Fruit fly (Drosophila melanogaster) whole organism, adult: ENCODE measurements around the gene CG5282.

ENCODE experiments used
- CG11617 ChIP-seq: fragments of 200-800 bp; sonication (Bioruptor generic); optimal IDR thresholded peaks from 2 replicates; lab custom pipeline; 2017; ENCODE audit warnings: mild to moderate bottlenecking, missing biosample characterization, missing genetic modification reagents, missing genetic modification characterization
- CG12768 ChIP-seq: fragments of 200-800 bp; sonication (Bioruptor generic); optimal IDR thresholded peaks from 2 replicates; lab custom pipeline; 2017; ENCODE audit warnings: missing biosample characterization, missing genetic modification characterization, mild to moderate bottlenecking, moderate library complexity, missing genetic modification reagents
- CG14711 ChIP-seq: fragments of 200-800 bp; sonication (Bioruptor generic); optimal IDR thresholded peaks from 2 replicates; lab custom pipeline; 2018; ENCODE audit warnings: missing biosample characterization, mild to moderate bottlenecking, missing genetic modification characterization, moderate library complexity
- CG1620 ChIP-seq: fragments of 200-800 bp; sonication (Bioruptor generic); optimal IDR thresholded peaks from 2 replicates; lab custom pipeline; 2016; ENCODE audit warnings: missing biosample characterization, missing genetic modification characterization
- CG33017 ChIP-seq: fragments of 200-800 bp; sonication (Bioruptor generic); optimal IDR thresholded peaks from 2 replicates; lab custom pipeline; 2018; ENCODE audit warnings: missing biosample characterization, mild to moderate bottlenecking, missing genetic modification characterization, moderate library complexity
- CG5204 ChIP-seq: fragments of 200-800 bp; sonication (Bioruptor generic); optimal IDR thresholded peaks from 2 replicates; lab custom pipeline; 2016; ENCODE audit warnings: missing biosample characterization, missing genetic modification characterization
- CG7045 ChIP-seq: fragments of 200-800 bp; sonication (Bioruptor generic); optimal IDR thresholded peaks from 2 replicates; lab custom pipeline; 2017; ENCODE audit warnings: missing biosample characterization, mild to moderate bottlenecking, missing genetic modification characterization
- CG7101 ChIP-seq: fragments of 200-800 bp; sonication (Bioruptor generic); optimal IDR thresholded peaks from 2 replicates; lab custom pipeline; 2018; ENCODE audit warnings: missing biosample characterization, mild to moderate bottlenecking, missing genetic modification characterization, moderate library complexity
- Clk ChIP-seq: fragments of 200-800 bp; sonication (Bioruptor generic); optimal IDR thresholded peaks from 2 replicates; lab custom pipeline; 2017; ENCODE audit warnings: missing biosample characterization, missing genetic modification characterization
- Crg-1 ChIP-seq: fragments of 200-800 bp; sonication (Bioruptor generic); optimal IDR thresholded peaks from 2 replicates; lab custom pipeline; 2016; ENCODE audit warnings: missing biosample characterization, missing genetic modification characterization
- Hr96 ChIP-seq: fragments of 200-800 bp; sonication (Bioruptor generic); optimal IDR thresholded peaks from 2 replicates; lab custom pipeline; 2016; ENCODE audit warnings: missing biosample characterization, missing genetic modification characterization
- Mnt ChIP-seq: fragments of 200-800 bp; sonication (Bioruptor generic); optimal IDR thresholded peaks from 2 replicates; lab custom pipeline; 2016; ENCODE audit warnings: missing biosample characterization, mild to moderate bottlenecking, missing genetic modification characterization
- bab1 ChIP-seq: fragments of 200-800 bp; sonication (Bioruptor generic); optimal IDR thresholded peaks from 3 replicates; lab custom pipeline; 2019; ENCODE audit warnings: missing biosample characterization, mild to moderate bottlenecking, missing genetic modification characterization, moderate library complexity
- cic ChIP-seq: fragments of 200-800 bp; sonication (Bioruptor generic); optimal IDR thresholded peaks from 2 replicates; lab custom pipeline; 2017; ENCODE audit warnings: missing biosample characterization, mild to moderate bottlenecking, missing genetic modification characterization, moderate library complexity
- cnc ChIP-seq, 2 experiments: fragments of >200 bp; optimal IDR thresholded peaks; 2 replicates each; lab custom pipeline; 2017
- kay ChIP-seq: fragments of 200-800 bp; sonication (Bioruptor generic); peaks from one replicate; lab custom pipeline; 2016; ENCODE audit warnings: missing biosample characterization, missing genetic modification characterization, borderline replicate concordance
- ovo ChIP-seq: fragments of 200-800 bp; sonication (Bioruptor generic); optimal IDR thresholded peaks from 2 replicates; lab custom pipeline; 2016; ENCODE audit warnings: missing biosample characterization, missing genetic modification characterization
- pad ChIP-seq: fragments of 200-800 bp; sonication (Bioruptor generic); optimal IDR thresholded peaks from 3 replicates; lab custom pipeline; 2017; ENCODE audit warnings: missing biosample characterization, missing genetic modification characterization, mild to moderate bottlenecking, moderate library complexity, missing genetic modification reagents
- tj ChIP-seq: fragments of 200-800 bp; sonication (Bioruptor generic); optimal IDR thresholded peaks from 3 replicates; lab custom pipeline; 2017; ENCODE audit warnings: missing biosample characterization, mild to moderate bottlenecking, missing genetic modification characterization, moderate library complexity
- toe ChIP-seq: fragments of 200-800 bp; sonication (Bioruptor generic); optimal IDR thresholded peaks from 2 replicates; lab custom pipeline; 2016; ENCODE audit warnings: missing biosample characterization, missing genetic modification characterization

The CG5282 gene

dm6 chr3L:20436069-20436468 lies 10.2 kb upstream of the CG5282 start, which contains the start of the genes mRpL15 and CtIP:
TSS of gene mRpL15 (minus strand) at chr3L:20436209.
TSS of gene CtIP (plus strand) at chr3L:20436250.
- TF ChIP-seq CG7045 (GFP tag; lab: Kevin White, UChicago) (no peak), Mnt (GFP tag; lab: Kevin White, UChicago) (peak; percentile 16)

dm6 chr3L:20432297-20432696 lies 6.4 kb upstream of the CG5282 start, which contains the start of the genes Las and Psn:
TSS of gene Las (minus strand) at chr3L:20432361.
TSS of gene Psn (plus strand) at chr3L:20432468.
- TF ChIP-seq CG14711 (tag; lab: Kevin White, UChicago) (peak; percentile 23), CG1620 (peak; percentile 12), toe (GFP tag; lab: Kevin White, UChicago) (no peak), CG11617 (GFP tag; lab: Kevin White, UChicago) (peak; percentile 40), Mnt (GFP tag; lab: Kevin White, UChicago) (peak; percentile 39), tj (GFP tag; lab: Kevin White, UChicago) (peak; percentile 13), ovo (no peak), bab1 (GFP tag; lab: Kevin White, UChicago) (peak; percentile 56), kay (GFP tag; lab: Kevin White, UChicago) (no peak)

- no peak for TF ChIP-seq bab1 (GFP tag; lab: Kevin White, UChicago)
- TF ChIP-seq toe (GFP tag; lab: Kevin White, UChicago): no peak
- TF ChIP-seq pad (GFP tag; lab: Kevin White, UChicago): no peak
- no peak for TF ChIP-seq ovo
- no peak for TF ChIP-seq CG14711 (tag; lab: Kevin White, UChicago)
- TF ChIP-seq CG11617 (GFP tag; lab: Kevin White, UChicago): no peak
- TF ChIP-seq tj (GFP tag; lab: Kevin White, UChicago): no peak
- TF ChIP-seq Crg-1: no peak
- TF ChIP-seq CG33017 (tag; lab: Kevin White, UChicago): no peak
- TF ChIP-seq kay (GFP tag; lab: Kevin White, UChicago): no peak
- no peak for TF ChIP-seq CG12768 (GFP tag; lab: Kevin White, UChicago)
- TF ChIP-seq cic (GFP tag; lab: Kevin White, UChicago): no peak
- TF ChIP-seq Hr96 (GFP tag; lab: Kevin White, UChicago): no peak
Observed at dm6 chr3L:20431619-20432018, 5.7 kb upstream of the CG5282 start.

dm6 chr3L:20430182-20430581 lies 4.3 kb upstream of the CG5282 start, which contains the start of gene CG5262:
TSS of gene CG5262 (minus strand) at chr3L:20430475.
- TF ChIP-seq tj (GFP tag; lab: Kevin White, UChicago): peak; percentile 63
- TF ChIP-seq bab1 (GFP tag; lab: Kevin White, UChicago): peak; percentile 32
- no peak for TF ChIP-seq CG7045 (GFP tag; lab: Kevin White, UChicago)
- TF ChIP-seq cic (GFP tag; lab: Kevin White, UChicago): no peak

- TF ChIP-seq bab1 (GFP tag; lab: Kevin White, UChicago) (peak; percentile 62), CG1620 (no peak), CG14711 (tag; lab: Kevin White, UChicago) (no peak)
Observed at dm6 chr3L:20427449-20427848, 1.6 kb upstream of the CG5282 start, which contains the start of gene CG5274. TSS of gene CG5274 (minus strand) at chr3L:20427666.

- no peak for TF ChIP-seq cnc (optimal IDR thresholded peaks at IDR 0.05; lab: Kevin White, UChicago)
- no peak for TF ChIP-seq Clk
- TF ChIP-seq kay (GFP tag; lab: Kevin White, UChicago): no peak
- no peak for TF ChIP-seq CG11617 (GFP tag; lab: Kevin White, UChicago)
- TF ChIP-seq CG1620: no peak
- TF ChIP-seq cic (GFP tag; lab: Kevin White, UChicago): no peak
- TF ChIP-seq toe (GFP tag; lab: Kevin White, UChicago): no peak
- no peak for TF ChIP-seq bab1 (GFP tag; lab: Kevin White, UChicago)
- no peak for TF ChIP-seq pad (GFP tag; lab: Kevin White, UChicago)
- no peak for TF ChIP-seq tj (GFP tag; lab: Kevin White, UChicago)
- TF ChIP-seq Hr96 (GFP tag; lab: Kevin White, UChicago): no peak
- TF ChIP-seq Crg-1: no peak
- no peak for TF ChIP-seq ovo
Observed at dm6 chr3L:20413304-20413703, 12.6 kb downstream of the CG5282 start, which contains the start of gene zye. TSS of gene zye (plus strand) at chr3L:20413604.

dm6 chr3L:20410780-20411179 lies 15.1 kb downstream of the CG5282 start:
- TF ChIP-seq CG7101 (peak; percentile 35), Mnt (GFP tag; lab: Kevin White, UChicago) (no peak), bab1 (GFP tag; lab: Kevin White, UChicago) (peak; percentile 36), CG14711 (tag; lab: Kevin White, UChicago) (no peak), CG11617 (GFP tag; lab: Kevin White, UChicago) (peak; percentile 29), cnc (optimal IDR thresholded peaks at IDR 0.05; lab: Kevin White, UChicago) (no peak)

- TF ChIP-seq cic (GFP tag; lab: Kevin White, UChicago) (no peak), CG14711 (tag; lab: Kevin White, UChicago) (no peak), CG7045 (GFP tag; lab: Kevin White, UChicago) (no peak), ovo (no peak), Hr96 (GFP tag; lab: Kevin White, UChicago) (no peak), pad (GFP tag; lab: Kevin White, UChicago) (no peak), CG11617 (GFP tag; lab: Kevin White, UChicago) (no peak), cnc (optimal IDR thresholded peaks at IDR 0.05; lab: Kevin White, UChicago) (no peak), CG12768 (GFP tag; lab: Kevin White, UChicago) (no peak), CG7101 (no peak), Mnt (GFP tag; lab: Kevin White, UChicago) (no peak), CG33017 (tag; lab: Kevin White, UChicago) (no peak), toe (GFP tag; lab: Kevin White, UChicago) (no peak), Clk (no peak), CG5204 (GFP tag; lab: Kevin White, UChicago) (no peak)
Observed at dm6 chr3L:20410345-20410744, 15.5 kb downstream of the CG5282 start, which contains the start of gene CG13248. TSS of gene CG13248 (minus strand) at chr3L:20410566.
